Fruit fly (Drosophila melanogaster): ENCODE measurements around the gene chinmo.

Gene chinmo

DNA sequence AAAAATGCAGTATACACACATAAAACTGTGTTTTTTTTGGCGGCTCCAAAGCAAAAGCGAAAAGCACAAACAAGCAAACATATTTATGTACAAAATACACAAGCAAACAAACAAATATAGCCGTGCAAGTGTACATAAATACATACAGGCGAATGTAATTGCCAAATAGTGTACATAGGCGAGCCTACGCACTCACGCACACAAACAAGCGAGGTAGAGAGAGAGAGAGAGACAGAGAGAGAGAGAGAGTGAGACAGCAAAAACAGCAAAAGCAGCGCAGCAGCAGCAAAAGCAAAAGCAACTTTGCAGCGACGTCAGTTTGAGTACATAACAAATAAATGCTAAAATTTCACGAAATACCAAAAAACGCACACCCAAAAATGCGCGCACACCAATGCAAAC, 2.4 kb upstream of the chinmo start (continued):
- TF ChIP-seq CG10321 (GFP tag; IDR thresholded peaks at IDR 0.05): peak; percentile 64
- TF ChIP-seq BEAF-32 (GFP tag; optimal IDR thresholded peaks at IDR 0.05): no peak
- TF ChIP-seq CG17568 (GFP tag; optimal IDR thresholded peaks at IDR 0.05): peak; percentile 94
- peak; percentile 64 for TF ChIP-seq her (GFP tag; optimal IDR thresholded peaks at IDR 0.05)
- TF ChIP-seq Jarid2 (GFP tag; optimal IDR thresholded peaks at IDR 0.05): peak; percentile 71
- peak; percentile 75 for TF ChIP-seq chm (GFP tag; IDR thresholded peaks at IDR 0.05)
- peak; percentile 87 for TF ChIP-seq org-1 (GFP tag; optimal IDR thresholded peaks at IDR 0.05)
- TF ChIP-seq ham (GFP tag; IDR thresholded peaks at IDR 0.05): no peak
- TF ChIP-seq sisA (GFP tag; IDR thresholded peaks at IDR 0.05): no peak
- peak; percentile 94 for TF ChIP-seq CG6813 (GFP tag; optimal IDR thresholded peaks at IDR 0.05)
- no peak for TF ChIP-seq Scr (GFP tag; IDR thresholded peaks at IDR 0.05; ENCODE audit: partially characterized antibody)
- TF ChIP-seq chif (GFP tag; optimal IDR thresholded peaks at IDR 0.05): peak; percentile 69 to 87
- TF ChIP-seq CG8089 (GFP tag; optimal IDR thresholded peaks at IDR 0.05): peak; percentile 93
- TF ChIP-seq CG4404 (GFP tag; IDR thresholded peaks at IDR 0.05): no peak
- peak; percentile 39 for TF ChIP-seq CG8290 (GFP tag; optimal IDR thresholded peaks at IDR 0.05)
- peak; percentile 61 to 95 for TF ChIP-seq CG8290 (tag; optimal IDR thresholded peaks at IDR 0.05)
- TF ChIP-seq Eip74EF (GFP tag; optimal IDR thresholded peaks at IDR 0.05): peak in 1 of 2 experiments; percentile 80
- peak; percentile 58 for TF ChIP-seq CG7839 (tag; optimal IDR thresholded peaks at IDR 0.05)
- TF ChIP-seq ara (GFP tag; IDR thresholded peaks at IDR 0.05): peak; percentile 82
- peak; percentile 97 for TF ChIP-seq CG7987 (GFP tag; optimal IDR thresholded peaks at IDR 0.05)
- peak; percentile 30; the same call in 1 of the 2 replicates for TF ChIP-seq Lim3 (GFP tag; IDR thresholded peaks at IDR 0.05)
- TF ChIP-seq CG14667 (GFP tag; IDR thresholded peaks at IDR 0.05): no peak
- TF ChIP-seq Ada2b (GFP tag; IDR thresholded peaks at IDR 0.05): peak; percentile 47; the same call in 1 of the 2 replicates
- peak; percentile 97 for TF ChIP-seq cg (GFP tag; optimal IDR thresholded peaks at IDR 0.05)
- no peak; the same call in 1 of the 2 replicates for TF ChIP-seq CG31441 (GFP tag; IDR thresholded peaks at IDR 0.05)
- TF ChIP-seq D19B (GFP tag; optimal IDR thresholded peaks at IDR 0.05): no peak
- peak; percentile 78 for TF ChIP-seq CG11695 (GFP tag; IDR thresholded peaks at IDR 0.05)
- TF ChIP-seq Sin3A (optimal IDR thresholded peaks at IDR 0.05): no peak
- TF ChIP-seq CG3847 (GFP tag; IDR thresholded peaks at IDR 0.05): no peak
- TF ChIP-seq CG2875 (GFP tag; optimal IDR thresholded peaks at IDR 0.05): peak; percentile 97
- TF ChIP-seq CG12219 (GFP tag; optimal IDR thresholded peaks at IDR 0.05): peak; percentile 79
- no peak for TF ChIP-seq CG15479 (GFP tag; optimal IDR thresholded peaks at IDR 0.05)
- no peak for TF ChIP-seq MBD-R2 (GFP tag; IDR thresholded peaks at IDR 0.05)
- TF ChIP-seq CG10147 (GFP tag; optimal IDR thresholded peaks at IDR 0.05): peak; percentile 74
- TF ChIP-seq CG13296 (GFP tag; optimal IDR thresholded peaks at IDR 0.05): peak; percentile 81
- TF ChIP-seq CG17186 (GFP tag; optimal IDR thresholded peaks at IDR 0.05): peak; percentile 89
- peak; percentile 69 for TF ChIP-seq odd (GFP tag; optimal IDR thresholded peaks at IDR 0.05)
- no peak for TF ChIP-seq CG10431 (GFP tag; optimal IDR thresholded peaks at IDR 0.05)
- no peak for TF ChIP-seq CG9727 (GFP tag; optimal IDR thresholded peaks at IDR 0.05)
- peak; percentile 60 for TF ChIP-seq shn (GFP tag; optimal IDR thresholded peaks at IDR 0.05)
- peak; percentile 48; the same call in 1 of the 3 replicates for TF ChIP-seq B-H1 (GFP tag; IDR thresholded peaks at IDR 0.05)
- peak; percentile 50; the same call in 1 of the 2 replicates for TF ChIP-seq sens-2 (GFP tag; IDR thresholded peaks at IDR 0.05)
- TF ChIP-seq CG2116 (GFP tag; optimal IDR thresholded peaks at IDR 0.05): peak; percentile 24
- peak; percentile 74 for TF ChIP-seq CG11247 (GFP tag; IDR thresholded peaks at IDR 0.05)
- TF ChIP-seq CG1603 (tag; optimal IDR thresholded peaks at IDR 0.05): peak; percentile 95
- TF ChIP-seq HLH3B (GFP tag; IDR thresholded peaks at IDR 0.05): peak; percentile 80
- TF ChIP-seq Mes4 (GFP tag; optimal IDR thresholded peaks at IDR 0.05): peak; percentile 92
- peak; percentile 40 for TF ChIP-seq CG10274 (GFP tag; optimal IDR thresholded peaks at IDR 0.05)
- peak; percentile 39 for TF ChIP-seq twi (tag; optimal IDR thresholded peaks at IDR 0.05)
- TF ChIP-seq mam (GFP tag; optimal IDR thresholded peaks at IDR 0.05): peak; percentile 17
- no peak for TF ChIP-seq Drgx (GFP tag; IDR thresholded peaks at IDR 0.05)
- no peak for TF ChIP-seq CG31224 (GFP tag; IDR thresholded peaks at IDR 0.05)
